Worm (Caenorhabditis elegans) whole organism, L3 larva: ENCODE data around the gene sup-36.

Source experiments
- aly-2 ChIP-seq: fragments of 150-350 bp; optimal IDR thresholded peaks from 2 replicates; lab custom pipeline; 2014; ENCODE audit warnings: missing biosample characterization, missing genetic modification characterization
- ama-1 ChIP-seq: fragments of 150-350 bp; optimal IDR thresholded peaks from 2 replicates; lab custom pipeline; 2018
- egl-27 ChIP-seq: sonication (generic microtip); optimal IDR thresholded peaks from 4 replicates; lab custom pipeline; 2017; ENCODE audit warnings: missing biosample characterization, missing genetic modification reagents, missing genetic modification characterization
- nhr-237 ChIP-seq: fragments of 150-350 bp; optimal IDR thresholded peaks from 2 replicates; lab custom pipeline; 2014; ENCODE audit warnings: missing biosample characterization, missing genetic modification characterization
- nhr-43 ChIP-seq: sonication (generic microtip); optimal IDR thresholded peaks from 2 replicates; lab custom pipeline; 2016; ENCODE audit warnings: mild to moderate bottlenecking, missing genetic modification characterization, missing compliant biosample characterization; ENCODE audit not compliant: poor library complexity, severe bottlenecking
- nhr-77 ChIP-seq: fragments of 150-350 bp; optimal IDR thresholded peaks from 2 replicates; lab custom pipeline; 2014; ENCODE audit warnings: missing biosample characterization, missing genetic modification characterization
- pqm-1 ChIP-seq: fragments of 150-350 bp; optimal IDR thresholded peaks from 2 replicates; lab custom pipeline; 2017; ENCODE audit warnings: missing biosample characterization, missing genetic modification characterization, inconsistent platforms
- tbx-2 ChIP-seq: sonication (generic microtip); optimal IDR thresholded peaks from 2 replicates; lab custom pipeline; 2016; ENCODE audit warnings: mild to moderate bottlenecking, missing genetic modification characterization, missing compliant biosample characterization

DNA sequence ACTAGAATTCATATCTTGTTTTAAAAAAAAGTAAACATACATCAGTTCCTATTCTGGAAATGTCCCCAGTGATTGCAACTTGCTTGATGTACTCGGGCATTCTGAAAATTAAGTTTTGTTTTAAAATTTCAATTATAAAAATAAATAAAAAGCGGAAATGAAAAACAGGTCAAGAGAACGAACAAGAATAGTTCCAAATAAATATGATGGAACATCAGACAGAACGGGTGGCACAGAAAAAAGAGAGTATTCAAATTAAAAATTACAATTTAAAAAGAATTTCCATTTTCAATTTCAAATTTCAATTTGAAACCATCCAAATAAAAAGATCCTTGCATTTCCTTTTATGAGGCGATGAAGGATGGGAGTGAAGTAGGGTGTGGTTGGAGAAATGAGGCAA is 19.8 kb downstream of the sup-36 start, which contains the start of gene C01B10.3:
- TF ChIP-seq nhr-77, result no peak
- TF ChIP-seq egl-27 (tag; lab: Kevin White, UChicago), result no peak
- TF ChIP-seq ama-1 (lab: Kevin White, UChicago), result no peak
- TF ChIP-seq aly-2 (tag; lab: Kevin White, UChicago), result no peak
- TF ChIP-seq nhr-237 (tag; lab: Kevin White, UChicago), result no peak
- TF ChIP-seq nhr-43 (tag; lab: Kevin White, UChicago), result no peak
- TF ChIP-seq pqm-1 (tag; lab: Kevin White, UChicago), result no peak
- no peak for TF ChIP-seq tbx-2 (tag; lab: Kevin White, UChicago)
